Worm (Caenorhabditis elegans) whole organism, mixed stage, embryonic: ENCODE measurements around the gene aakg-4.
A peak's percentile ranks its signal among the peaks of the same experiment; 100 is the strongest.

ENCODE experiments used
- M03D4.4 ChIP-seq: sonication (generic microtip); optimal IDR thresholded peaks from 2 replicates; lab custom pipeline; 2017; ENCODE audit warnings: mild to moderate bottlenecking, missing genetic modification characterization, missing compliant biosample characterization
- blmp-1 ChIP-seq: fragments of 150-350 bp; optimal IDR thresholded peaks from 2 replicates; lab custom pipeline; 2014; ENCODE audit warnings: missing biosample characterization, missing genetic modification characterization
- ceh-39 ChIP-seq: fragments of 150-350 bp; optimal IDR thresholded peaks from 2 replicates; lab custom pipeline; 2014; ENCODE audit warnings: missing biosample characterization, missing genetic modification characterization
- ceh-83 ChIP-seq: fragments of 200-800 bp; sonication (Bioruptor generic); optimal IDR thresholded peaks from 2 replicates; lab custom pipeline; 2018; ENCODE audit warnings: mild to moderate bottlenecking, missing genetic modification characterization, missing compliant biosample characterization
- ces-1 ChIP-seq: fragments of 150-350 bp; optimal IDR thresholded peaks from 2 replicates; lab custom pipeline; 2014; ENCODE audit warnings: missing biosample characterization, missing genetic modification reagents, missing genetic modification characterization
- cnd-1 ChIP-seq: fragments of 200-800 bp; sonication (Bioruptor generic); optimal IDR thresholded peaks from 2 replicates; lab custom pipeline; 2018; ENCODE audit warnings: mild to moderate bottlenecking, missing genetic modification characterization, missing compliant biosample characterization
- elt-1 ChIP-seq: sonication (generic microtip); optimal IDR thresholded peaks from 2 replicates; lab custom pipeline; 2017; ENCODE audit warnings: missing genetic modification characterization, mild to moderate bottlenecking, missing compliant biosample characterization, antibody characterized with exemption, moderate library complexity, borderline replicate concordance; ENCODE audit not compliant: insufficient read depth
- elt-3 ChIP-seq: fragments of 150-350 bp; optimal IDR thresholded peaks from 2 replicates; lab custom pipeline; 2014; ENCODE audit warnings: missing biosample characterization, missing genetic modification characterization
- flh-1 ChIP-seq: fragments of 200-800 bp; sonication (Bioruptor generic); optimal IDR thresholded peaks from 2 replicates; lab custom pipeline; 2018; ENCODE audit warnings: mild to moderate bottlenecking, missing genetic modification characterization, moderate library complexity, missing compliant biosample characterization
- ham-2 ChIP-seq: fragments of 200-800 bp; sonication (Bioruptor generic); optimal IDR thresholded peaks from 2 replicates; lab custom pipeline; 2018; ENCODE audit warnings: mild to moderate bottlenecking, missing genetic modification characterization, missing compliant biosample characterization
- hlh-1 ChIP-seq: fragments of 150-350 bp; optimal IDR thresholded peaks from 2 replicates; lab custom pipeline; 2014; ENCODE audit warnings: missing biosample characterization, missing genetic modification reagents, missing genetic modification characterization
- lin-13 ChIP-seq: fragments of 150-350 bp; optimal IDR thresholded peaks from 2 replicates; lab custom pipeline; 2014; ENCODE audit warnings: missing biosample characterization, missing genetic modification characterization
- lin-32 ChIP-seq: fragments of 200-800 bp; sonication (Bioruptor generic); optimal IDR thresholded peaks from 2 replicates; lab custom pipeline; 2018; ENCODE audit warnings: mild to moderate bottlenecking, missing genetic modification characterization, missing compliant biosample characterization
- lsy-2 ChIP-seq: fragments of 150-350 bp; optimal IDR thresholded peaks from 2 replicates; lab custom pipeline; 2014; ENCODE audit warnings: missing biosample characterization, missing genetic modification characterization
- mab-5 ChIP-seq: fragments of 150-350 bp; optimal IDR thresholded peaks from 2 replicates; lab custom pipeline; 2014; ENCODE audit warnings: missing biosample characterization, missing genetic modification characterization
- nhr-12 ChIP-seq: fragments of 150-350 bp; optimal IDR thresholded peaks from 2 replicates; lab custom pipeline; 2014; ENCODE audit warnings: missing biosample characterization, missing genetic modification characterization
- nhr-2 ChIP-seq: fragments of 150-350 bp; optimal IDR thresholded peaks from 2 replicates; lab custom pipeline; 2014; ENCODE audit warnings: missing biosample characterization, missing genetic modification characterization
- nhr-237 ChIP-seq: fragments of 150-350 bp; optimal IDR thresholded peaks from 2 replicates; lab custom pipeline; 2014; ENCODE audit warnings: missing biosample characterization, missing genetic modification characterization
- nhr-28 ChIP-seq: fragments of 150-350 bp; optimal IDR thresholded peaks from 2 replicates; lab custom pipeline; 2014; ENCODE audit warnings: missing biosample characterization, missing genetic modification characterization
- nhr-76 ChIP-seq: sonication (generic microtip); optimal IDR thresholded peaks from 2 replicates; lab custom pipeline; 2017; ENCODE audit warnings: missing biosample characterization, missing genetic modification characterization
- sem-2 ChIP-seq: fragments of 200-800 bp; sonication (Bioruptor generic); optimal IDR thresholded peaks from 2 replicates; lab custom pipeline; 2018; ENCODE audit warnings: mild to moderate bottlenecking, missing genetic modification characterization, missing compliant biosample characterization
- snpc-4 ChIP-seq: fragments of 150-350 bp; optimal IDR thresholded peaks from 2 replicates; lab custom pipeline; 2014; ENCODE audit warnings: missing biosample characterization, missing genetic modification characterization
- sptf-1 ChIP-seq: sonication (generic microtip); optimal IDR thresholded peaks from 2 replicates; lab custom pipeline; 2017; ENCODE audit warnings: mild to moderate bottlenecking, missing genetic modification characterization, moderate library complexity, missing compliant biosample characterization
- tbx-8 ChIP-seq: fragments of 200-800 bp; sonication (Bioruptor generic); optimal IDR thresholded peaks from 2 replicates; lab custom pipeline; 2018; ENCODE audit warnings: mild to moderate bottlenecking, missing genetic modification characterization, moderate library complexity, missing compliant biosample characterization
- unc-120 ChIP-seq: sonication (generic microtip); optimal IDR thresholded peaks from 2 replicates; lab custom pipeline; 2017; ENCODE audit warnings: missing genetic modification characterization, missing compliant biosample characterization; ENCODE audit not compliant: poor library complexity, severe bottlenecking
- unc-62 ChIP-seq: fragments of 150-350 bp; optimal IDR thresholded peaks from 2 replicates; lab custom pipeline; 2014; ENCODE audit warnings: missing biosample characterization, missing genetic modification reagents, missing genetic modification characterization
- zip-8 ChIP-seq: fragments of 150-350 bp; optimal IDR thresholded peaks from 2 replicates; lab custom pipeline; 2014; ENCODE audit warnings: missing biosample characterization, missing genetic modification characterization
- ztf-11 ChIP-seq: fragments of 150-350 bp; optimal IDR thresholded peaks from 2 replicates; lab custom pipeline; 2014; ENCODE audit warnings: missing biosample characterization, missing genetic modification characterization

aakg-4 gene

ce11 chrX:2274237-2274636, 44.9 kb downstream of the aakg-4 start, which contains the start of gene AH9.4:
Gene AH9.4, minus strand, starts transcription at chrX:2274337.
- TF ChIP-seq nhr-28 (tag; lab: Kevin White, UChicago) (no peak), sem-2 (GFP tag; lab: Kevin White, UChicago) (no peak), lsy-2 (tag; lab: Kevin White, UChicago) (no peak), ceh-39 (tag; lab: Kevin White, UChicago) (no peak), elt-1 (tag; lab: Kevin White, UChicago) (no peak), nhr-12 (tag; lab: Kevin White, UChicago) (no peak), unc-120 (tag; lab: Kevin White, UChicago) (no peak)

DNA sequence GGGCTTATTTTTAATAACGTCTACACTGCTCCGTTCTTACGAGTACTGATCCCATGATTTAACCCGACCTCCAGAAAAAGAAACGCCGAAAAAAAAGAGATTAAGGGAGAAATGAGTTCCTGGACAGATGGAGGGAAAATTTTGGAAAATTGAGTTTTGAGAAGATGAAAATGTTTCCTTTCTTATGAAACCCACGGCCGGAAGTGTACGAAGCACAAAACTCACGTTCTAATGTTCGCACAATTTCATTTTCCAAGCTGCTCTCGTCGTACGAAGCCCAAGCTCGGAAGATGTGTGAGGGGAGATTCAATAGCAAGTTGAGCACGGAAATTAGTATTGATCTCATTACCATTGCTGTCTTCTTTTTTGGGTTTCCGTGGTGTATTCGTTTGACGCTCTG, 47.7 kb downstream of the aakg-4 start:
- no peak for TF ChIP-seq lin-32
- TF ChIP-seq ces-1 (GFP tag; lab: Kevin White, UChicago), result peak; percentile 79

- TF ChIP-seq ces-1 (GFP tag; lab: Kevin White, UChicago), result no peak
- no peak for TF ChIP-seq blmp-1
- no peak for TF ChIP-seq nhr-12 (tag; lab: Kevin White, UChicago)
- no peak for TF ChIP-seq lin-32
- TF ChIP-seq nhr-2 (tag; lab: Kevin White, UChicago), result no peak
- no peak for TF ChIP-seq zip-8 (tag; lab: Kevin White, UChicago)
- TF ChIP-seq lsy-2 (tag; lab: Kevin White, UChicago), result no peak
- no peak for TF ChIP-seq ceh-83 (GFP tag; lab: Kevin White, UChicago)
- no peak for TF ChIP-seq nhr-28 (tag; lab: Kevin White, UChicago)
- TF ChIP-seq nhr-76 (tag; lab: Kevin White, UChicago), result no peak
- TF ChIP-seq sem-2 (GFP tag; lab: Kevin White, UChicago), result no peak
- no peak for TF ChIP-seq ham-2 (GFP tag; lab: Kevin White, UChicago)
- no peak for TF ChIP-seq unc-62 (GFP tag; lab: Kevin White, UChicago)
- TF ChIP-seq hlh-1, result no peak
- TF ChIP-seq mab-5 (tag; lab: Kevin White, UChicago), result no peak
These were observed 51.2 kb downstream of the aakg-4 start, which contains the start of gene AH9.6 for ce11 chrX:2267956-2268355. Gene AH9.6, minus strand, starts transcription at chrX:2268138.

ce11 chrX:2266777-2267176, 52.4 kb downstream of the aakg-4 start:
- TF ChIP-seq snpc-4 (no peak), ces-1 (GFP tag; lab: Kevin White, UChicago) (peak; percentile 21)

DNA sequence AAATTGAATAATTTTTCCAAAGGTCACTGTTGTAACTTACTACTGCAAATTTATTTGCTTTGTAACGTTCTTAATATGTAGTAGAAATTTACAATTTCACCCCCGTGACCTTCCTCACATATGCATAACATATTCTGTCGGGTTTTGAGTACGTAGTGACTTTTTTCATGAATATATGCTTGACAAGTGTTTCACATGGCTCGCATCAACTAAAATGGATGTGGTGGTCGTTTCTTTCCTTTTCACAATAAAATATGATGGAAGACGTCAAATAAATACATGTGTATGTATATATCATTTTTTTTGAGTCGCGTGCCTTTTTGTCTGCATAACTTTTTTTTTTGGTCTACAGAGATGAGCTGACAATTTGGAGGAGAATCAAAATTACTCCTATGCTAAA, 52.8 kb downstream of the aakg-4 start:
- TF ChIP-seq cnd-1 (tag; lab: Kevin White, UChicago) (no peak), sem-2 (GFP tag; lab: Kevin White, UChicago) (no peak), zip-8 (tag; lab: Kevin White, UChicago) (no peak), sptf-1 (tag; lab: Kevin White, UChicago) (no peak), ceh-39 (tag; lab: Kevin White, UChicago) (no peak), nhr-237 (tag; lab: Kevin White, UChicago) (no peak), lin-13 (tag; lab: Kevin White, UChicago) (no peak), M03D4.4 (tag; lab: Kevin White, UChicago) (no peak), ztf-11 (no peak), ces-1 (GFP tag; lab: Kevin White, UChicago) (no peak), nhr-12 (tag; lab: Kevin White, UChicago) (no peak), tbx-8 (GFP tag; lab: Kevin White, UChicago) (no peak)

ce11 chrX:2265069-2265468, 54.1 kb downstream of the aakg-4 start:
- TF ChIP-seq flh-1 (GFP tag; lab: Kevin White, UChicago) (no peak), elt-3 (no peak), M03D4.4 (tag; lab: Kevin White, UChicago) (no peak), zip-8 (tag; lab: Kevin White, UChicago) (no peak), lin-32 (no peak)
